Worm (Caenorhabditis elegans) whole organism, L4 larva: ENCODE measurements around the gene srz-1.

ENCODE experiments used
- F26F4.8 ChIP-seq: fragments of 200-800 bp; sonication (Bioruptor generic); conservative IDR thresholded peaks from 2 replicates; pipeline ENCODE4 v1.3.6; 2022; ENCODE audit warnings: missing genetic modification characterization, missing compliant biosample characterization
- F49E8.2 ChIP-seq: sonication (generic microtip); optimal IDR thresholded peaks from 2 replicates; lab custom pipeline; 2016; ENCODE audit warnings: missing compliant biosample characterization, mild to moderate bottlenecking, missing genetic modification characterization, borderline replicate concordance
- Y105C5A.15 ChIP-seq: fragments of 200-800 bp; sonication (Bioruptor generic); IDR thresholded peaks from 2 replicates; pipeline ENCODE4 v1.3.6; 2022; ENCODE audit warnings: missing genetic modification characterization, missing compliant biosample characterization
- arid-1 ChIP-seq: fragments of 200-800 bp; sonication (Bioruptor generic); conservative IDR thresholded peaks from 2 replicates; pipeline ENCODE4 v1.3.6; 2022; ENCODE audit warnings: missing genetic modification reagents, missing genetic modification characterization, missing compliant biosample characterization
- ceh-28 ChIP-seq: fragments of 150-350 bp; optimal IDR thresholded peaks from 2 replicates; lab custom pipeline; 2014; ENCODE audit warnings: missing biosample characterization, missing genetic modification reagents, missing genetic modification characterization
- daf-16 ChIP-seq, 3 experiments: sonication (generic microtip); optimal IDR thresholded peaks; 2 replicates each; lab custom pipeline; 2016 to 2017; ENCODE audit warnings: missing genetic modification characterization in 3 of 3, missing genetic modification reagents in 3 of 3, mild to moderate bottlenecking in 2 of 3, missing compliant biosample characterization in 2 of 3, missing biosample characterization in 1 of 3, moderate library complexity in 1 of 3
- dmd-6 ChIP-seq: fragments of 200-800 bp; sonication (Bioruptor generic); IDR thresholded peaks from 2 replicates; pipeline ENCODE4 v1.3.6; 2022; ENCODE audit warnings: missing genetic modification reagents, missing genetic modification characterization, missing compliant biosample characterization
- egl-43 ChIP-seq: fragments of 200-800 bp; sonication (Bioruptor generic); IDR thresholded peaks from 2 replicates; pipeline ENCODE4 v1.3.6; 2022; ENCODE audit warnings: missing genetic modification reagents, missing genetic modification characterization, missing compliant biosample characterization
- hif-1 ChIP-seq, 2 experiments: sonication (generic microtip); optimal IDR thresholded peaks; 2 replicates each; lab custom pipeline; 2016 to 2017; ENCODE audit warnings: missing compliant biosample characterization in 2 of 2, missing genetic modification characterization in 2 of 2, missing genetic modification reagents in 2 of 2, missing genotype in 2 of 2, mild to moderate bottlenecking in 1 of 2
- hmg-1.1 ChIP-seq: fragments of 200-800 bp; sonication (Bioruptor generic); IDR thresholded peaks from 2 replicates; pipeline ENCODE4 v1.3.6; 2022; ENCODE audit warnings: missing genetic modification reagents, missing genetic modification characterization, missing compliant biosample characterization
- lim-7 ChIP-seq: fragments of 200-800 bp; sonication (Bioruptor generic); IDR thresholded peaks from 2 replicates; pipeline ENCODE4 v1.3.6; 2022; ENCODE audit warnings: missing genetic modification characterization, missing compliant biosample characterization
- lin-13 ChIP-seq: fragments of 150-350 bp; optimal IDR thresholded peaks from 2 replicates; lab custom pipeline; 2014; ENCODE audit warnings: missing biosample characterization, missing genetic modification reagents, missing genetic modification characterization
- lin-15B ChIP-seq: fragments of 150-350 bp; sonication (generic microtip); optimal IDR thresholded peaks from 3 replicates; lab custom pipeline; 2014; ENCODE audit warnings: missing biosample characterization, missing genetic modification characterization
- mdt-29 ChIP-seq: fragments of 200-800 bp; sonication (Bioruptor generic); IDR thresholded peaks from 2 replicates; pipeline ENCODE4 v1.3.6; 2022; ENCODE audit warnings: missing genetic modification reagents, missing genetic modification characterization, missing compliant biosample characterization
- mxl-2 ChIP-seq: fragments of 200-800 bp; sonication (Bioruptor generic); conservative IDR thresholded peaks from 2 replicates; pipeline ENCODE4 v1.3.6; 2022; ENCODE audit warnings: missing genetic modification reagents, missing genetic modification characterization, missing compliant biosample characterization
- nhr-102 ChIP-seq: sonication (generic microtip); optimal IDR thresholded peaks from 2 replicates; lab custom pipeline; 2016; ENCODE audit warnings: mild to moderate bottlenecking, missing genetic modification characterization, moderate library complexity, missing compliant biosample characterization
- nhr-11 ChIP-seq: fragments of 150-350 bp; optimal IDR thresholded peaks from 2 replicates; lab custom pipeline; 2014; ENCODE audit warnings: missing biosample characterization, missing genetic modification characterization
- nhr-25 ChIP-seq: sonication (generic microtip); optimal IDR thresholded peaks from 2 replicates; lab custom pipeline; 2017; ENCODE audit warnings: missing genetic modification characterization, mild to moderate bottlenecking, missing compliant biosample characterization, antibody characterized with exemption, moderate library complexity, borderline replicate concordance; ENCODE audit not compliant: insufficient read depth
- nhr-28 ChIP-seq: fragments of 150-350 bp; optimal IDR thresholded peaks from 2 replicates; lab custom pipeline; 2014; ENCODE audit warnings: missing biosample characterization, missing genetic modification characterization
- nhr-42 ChIP-seq: fragments of 200-800 bp; sonication (Bioruptor generic); IDR thresholded peaks from 2 replicates; pipeline ENCODE4 v1.3.6; 2022; ENCODE audit warnings: missing genetic modification characterization, missing compliant biosample characterization
- nhr-48 ChIP-seq: sonication (generic microtip); optimal IDR thresholded peaks from 2 replicates; lab custom pipeline; 2016; ENCODE audit warnings: mild to moderate bottlenecking, missing genetic modification characterization, missing compliant biosample characterization
- nhr-6 ChIP-seq: fragments of 150-350 bp; optimal IDR thresholded peaks from 2 replicates; lab custom pipeline; 2014; ENCODE audit warnings: missing biosample characterization, missing genetic modification characterization
- pqm-1 ChIP-seq: sonication (generic microtip); optimal IDR thresholded peaks from 2 replicates; lab custom pipeline; 2017; ENCODE audit warnings: missing biosample characterization, missing genetic modification characterization
- saeg-2 ChIP-seq: fragments of 200-800 bp; sonication (Bioruptor generic); IDR thresholded peaks from 2 replicates; pipeline ENCODE4 v1.3.6; 2022; ENCODE audit warnings: missing genetic modification reagents, missing genetic modification characterization, missing compliant biosample characterization
- set-16 ChIP-seq: fragments of 200-800 bp; sonication (Bioruptor generic); IDR thresholded peaks from 2 replicates; pipeline ENCODE4 v1.3.6; 2022; ENCODE audit warnings: missing genetic modification reagents, missing genetic modification characterization, missing compliant biosample characterization
- skn-1 ChIP-seq: fragments of 150-350 bp; optimal IDR thresholded peaks from 2 replicates; lab custom pipeline; 2014; ENCODE audit warnings: missing biosample characterization, missing genetic modification characterization
- spr-3 ChIP-seq: fragments of 200-800 bp; sonication (Bioruptor generic); optimal IDR thresholded peaks from 2 replicates; lab custom pipeline; 2018; ENCODE audit warnings: mild to moderate bottlenecking, missing genetic modification characterization, missing compliant biosample characterization
- unc-130 ChIP-seq: sonication (generic microtip); optimal IDR thresholded peaks from 2 replicates; lab custom pipeline; 2016; ENCODE audit warnings: missing genetic modification reagents, missing genetic modification characterization, missing compliant biosample characterization
- zag-1 ChIP-seq: fragments of 150-350 bp; optimal IDR thresholded peaks from 2 replicates; lab custom pipeline; 2014; ENCODE audit warnings: missing biosample characterization, missing genetic modification characterization
- zip-11 ChIP-seq: fragments of 200-800 bp; sonication (Bioruptor generic); IDR thresholded peaks from 2 replicates; pipeline ENCODE4 v1.3.6; 2022; ENCODE audit warnings: missing genetic modification characterization, missing compliant biosample characterization
- ztf-11 ChIP-seq: fragments of 150-350 bp; optimal IDR thresholded peaks from 2 replicates; lab custom pipeline; 2014; ENCODE audit warnings: missing biosample characterization, missing genetic modification characterization
- ztf-7 ChIP-seq: fragments of 150-350 bp; optimal IDR thresholded peaks from 2 replicates; lab custom pipeline; 2014; ENCODE audit warnings: missing biosample characterization, missing genetic modification characterization

srz-1 gene

DNA sequence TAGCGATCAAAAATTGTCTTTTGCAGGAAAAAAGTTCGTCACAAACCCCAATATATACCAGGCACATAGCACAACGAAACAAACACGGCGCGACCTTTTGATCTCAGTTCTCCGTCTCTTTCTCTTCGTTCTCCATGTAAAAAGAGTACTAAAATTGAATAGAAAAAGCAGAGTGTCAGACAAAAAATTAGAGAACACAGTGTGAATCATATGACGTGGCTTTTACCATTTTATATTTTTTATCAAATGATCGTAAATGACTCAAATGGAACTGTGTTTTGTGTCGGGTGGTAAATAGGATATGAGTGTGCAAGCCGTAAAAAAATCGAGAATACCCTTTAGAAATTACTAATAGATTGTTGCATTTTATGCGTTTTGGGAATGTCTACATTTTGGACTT, 50.3 kb downstream of the srz-1 start (continued):
- TF ChIP-seq nhr-6 (tag; lab: Kevin White, UChicago) (peak; percentile 52), nhr-42 (GFP tag; lab: Robert Waterston, UW) (no peak), pqm-1 (tag; lab: Kevin White, UChicago) (peak; percentile 70), ztf-7 (tag; lab: Kevin White, UChicago) (peak; percentile 80), Y105C5A.15 (GFP tag; lab: Robert Waterston, UW) (no peak), lin-15B (tag; lab: Kevin White, UChicago) (no peak), ceh-28 (tag; lab: Kevin White, UChicago) (no peak), hif-1 (tag; optimal IDR thresholded peaks at IDR 0.05; lab: Kevin White, UChicago) (no peak), nhr-48 (tag; lab: Kevin White, UChicago) (peak; percentile 59), lin-13 (no peak), dmd-6 (GFP tag; lab: Robert Waterston, UW) (peak; percentile 94), nhr-11 (tag; lab: Kevin White, UChicago) (no peak), skn-1 (tag; lab: Kevin White, UChicago) (no peak), mdt-29 (GFP tag; lab: Robert Waterston, UW) (no peak), ztf-11 (tag; lab: Kevin White, UChicago) (no peak), unc-130 (GFP tag; lab: Kevin White, UChicago) (no peak), hmg-1.1 (GFP tag; lab: Robert Waterston, UW) (no peak), nhr-28 (tag; lab: Kevin White, UChicago) (peak; percentile 90)

DNA sequence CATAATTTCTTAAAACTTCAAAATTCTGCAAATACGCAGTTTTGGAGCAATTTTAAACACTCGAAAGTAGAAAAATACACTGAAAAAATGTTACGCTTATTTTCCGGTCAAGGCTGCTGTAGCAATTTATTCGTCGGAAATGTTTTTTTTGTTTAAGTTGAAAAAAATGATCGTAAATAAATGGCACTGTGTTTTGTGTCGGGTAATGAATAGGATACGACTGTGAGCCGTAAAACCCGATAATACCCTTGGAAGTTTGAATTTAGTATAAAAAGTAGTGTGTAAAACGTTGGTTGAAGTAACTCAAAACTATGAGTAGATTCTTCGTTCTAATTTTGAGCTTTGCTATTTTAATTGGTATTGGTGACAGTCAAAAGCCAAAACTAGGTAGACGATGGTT, 51.3 kb downstream of the srz-1 start, which contains the start of gene T25E12.14:
Gene T25E12.14 (plus strand): TSS at position 301 of the 400 bp plus-strand sequence.
- no peak for TF ChIP-seq spr-3 (GFP tag; lab: Kevin White, UChicago)
- no peak for TF ChIP-seq nhr-25 (tag; lab: Kevin White, UChicago)
- TF ChIP-seq lim-7 (GFP tag; lab: Robert Waterston, UW): no peak
- TF ChIP-seq nhr-102 (tag; lab: Kevin White, UChicago): no peak
- TF ChIP-seq saeg-2: no peak
- no peak for TF ChIP-seq mxl-2 (GFP tag; lab: Robert Waterston, UW)
- TF ChIP-seq egl-43 (GFP tag; lab: Robert Waterston, UW): no peak
- no peak for TF ChIP-seq F26F4.8 (GFP tag; lab: Robert Waterston, UW)
- no peak for TF ChIP-seq set-16 (GFP tag; lab: Robert Waterston, UW)
- TF ChIP-seq arid-1: no peak
- TF ChIP-seq skn-1 (tag; lab: Kevin White, UChicago): no peak
- TF ChIP-seq dmd-6 (GFP tag; lab: Robert Waterston, UW): no peak
- no peak for TF ChIP-seq daf-16 (GFP tag; optimal IDR thresholded peaks at IDR 0.05; lab: Kevin White, UChicago)
- TF ChIP-seq daf-16 (tag; optimal IDR thresholded peaks at IDR 0.05; lab: Kevin White, UChicago): no peak
- TF ChIP-seq zag-1 (tag; lab: Kevin White, UChicago): no peak
- no peak for TF ChIP-seq F49E8.2 (tag; lab: Kevin White, UChicago)
- no peak for TF ChIP-seq zip-11 (GFP tag; lab: Robert Waterston, UW)
- TF ChIP-seq, all 104 proteins: peak for 0
